Worm (Caenorhabditis elegans): Measurements from ENCODE around the gene EGAP1.1.

ce11 chrIII:5982753-5983390, 45.9 kb upstream of the EGAP1.1 start:
- TF ChIP-seq elt-2 (tag; optimal IDR thresholded peaks at IDR 0.05) = no peak
- no peak for TF ChIP-seq pqm-1 (tag; optimal IDR thresholded peaks at IDR 0.05)
- no peak for TF ChIP-seq ceh-9 (tag; optimal IDR thresholded peaks at IDR 0.05)
- no peak for TF ChIP-seq nfya-1 (tag; optimal IDR thresholded peaks at IDR 0.05)

Data from whole organism, late embryonic.